Fruit fly (Drosophila melanogaster): ENCODE results near the gene CG17568.
A peak's percentile ranks its signal among the peaks of the same experiment; 100 is the strongest.

Gene CG17568

dm6 chr2L:19158679-19159551, 22.6 kb downstream of the CG17568 start (continued):
- TF ChIP-seq exex (tag; optimal IDR thresholded peaks at IDR 0.05), result no peak
- TF ChIP-seq CG7357 (GFP tag; IDR thresholded peaks at IDR 0.05), result peak; percentile 34; the same call in 1 of the 3 replicates
- peak; percentile 1 for TF ChIP-seq p53 (GFP tag; optimal IDR thresholded peaks at IDR 0.05)
- peak; percentile 6 for TF ChIP-seq lbe (GFP tag; optimal IDR thresholded peaks at IDR 0.05)
- peak; percentile 40 for TF ChIP-seq grn (GFP tag; optimal IDR thresholded peaks at IDR 0.05)
- no peak for TF ChIP-seq hbn (GFP tag; IDR thresholded peaks at IDR 0.05; ENCODE audit: partially characterized antibody)
- peak; percentile 57 for TF ChIP-seq lab (GFP tag; optimal IDR thresholded peaks at IDR 0.05)
- peak; percentile 18 for TF ChIP-seq CG3163 (GFP tag; optimal IDR thresholded peaks at IDR 0.05)
- no peak for TF ChIP-seq Hand (GFP tag; optimal IDR thresholded peaks at IDR 0.05)
- no peak for TF ChIP-seq CG2199 (GFP tag; IDR thresholded peaks at IDR 0.05)
- TF ChIP-seq az2 (GFP tag; optimal IDR thresholded peaks at IDR 0.05), result peak; percentile 32
- peak; percentile 91 for TF ChIP-seq CG17385 (GFP tag; optimal IDR thresholded peaks at IDR 0.05)
- peak; percentile 10; the same call in 1 of the 3 replicates for TF ChIP-seq Dbx (GFP tag; IDR thresholded peaks at IDR 0.05)
- no peak for TF ChIP-seq CG34224 (GFP tag; IDR thresholded peaks at IDR 0.05; ENCODE audit: partially characterized antibody)
- no peak for TF ChIP-seq CG30020 (tag; optimal IDR thresholded peaks at IDR 0.05)
- no peak for TF ChIP-seq pros (GFP tag; optimal IDR thresholded peaks at IDR 0.05)
- TF ChIP-seq caup (GFP tag; optimal IDR thresholded peaks at IDR 0.05; ENCODE audit: severe bottlenecking), result no peak
- peak; percentile 31 for TF ChIP-seq Meics (GFP tag; optimal IDR thresholded peaks at IDR 0.05)
- TF ChIP-seq Rfx (GFP tag; IDR thresholded peaks at IDR 0.05), result peak; percentile 34; the same call in 1 of the 2 replicates
- no peak for TF ChIP-seq dimm (GFP tag; IDR thresholded peaks at IDR 0.05)
- no peak for TF ChIP-seq CG18011 (GFP tag; optimal IDR thresholded peaks at IDR 0.05)
- TF ChIP-seq CG10959 (GFP tag; IDR thresholded peaks at IDR 0.05), result no peak
- TF ChIP-seq fru (optimal IDR thresholded peaks at IDR 0.05), result no peak
- TF ChIP-seq Med (GFP tag), result no peak
- TF ChIP-seq Hr39 (optimal IDR thresholded peaks at IDR 0.05), result no peak
- 0 out of 3 replicates have a peak, but pooled peaks have one; percentile 25 for TF ChIP-seq ci (GFP tag; IDR thresholded peaks at IDR 0.05)
- peak in 1 of 3 experiments; percentile 27 for TF ChIP-seq lola (GFP tag; optimal IDR thresholded peaks at IDR 0.05)
- no peak for TF ChIP-seq Aef1 (GFP tag; IDR thresholded peaks at IDR 0.05)
- no peak for TF ChIP-seq fu2 (GFP tag; optimal IDR thresholded peaks at IDR 0.05)
- no peak for TF ChIP-seq tx (GFP tag; optimal IDR thresholded peaks at IDR 0.05)
- peak; percentile 30 for TF ChIP-seq CG3407 (GFP tag; optimal IDR thresholded peaks at IDR 0.05)
- peak; percentile 49 for TF ChIP-seq CG16863 (GFP tag; optimal IDR thresholded peaks at IDR 0.05)
- TF ChIP-seq hkb (optimal IDR thresholded peaks at IDR 0.05), result no peak
- TF ChIP-seq hkb (GFP tag; IDR thresholded peaks at IDR 0.05), result no peak
- peak; percentile 47 for TF ChIP-seq CG11723 (GFP tag; optimal IDR thresholded peaks at IDR 0.05)
- no peak for TF ChIP-seq CG10274 (GFP tag; optimal IDR thresholded peaks at IDR 0.05)
- TF ChIP-seq klu (GFP tag; IDR thresholded peaks at IDR 0.05), result 0 out of 2 replicates have a peak, but pooled peaks have one; percentile 12
- peak; percentile 20 for TF ChIP-seq Lhr (GFP tag; optimal IDR thresholded peaks at IDR 0.05)
- TF ChIP-seq dm (GFP tag; optimal IDR thresholded peaks at IDR 0.05), result no peak
- TF ChIP-seq inv (GFP tag; IDR thresholded peaks at IDR 0.05; ENCODE audit: partially characterized antibody), result no peak
- TF ChIP-seq CG31224 (GFP tag; IDR thresholded peaks at IDR 0.05), result no peak
- 0 out of 2 replicates have a peak, but pooled peaks have one; percentile 8 for TF ChIP-seq ro (GFP tag; IDR thresholded peaks at IDR 0.05)
- TF ChIP-seq zfh1 (GFP tag; IDR thresholded peaks at IDR 0.05), result 0 out of 3 replicates have a peak, but pooled peaks have one; percentile 37
- peak; percentile 57 for TF ChIP-seq CG30403 (GFP tag; optimal IDR thresholded peaks at IDR 0.05)
- no peak for TF ChIP-seq CG17612 (GFP tag; IDR thresholded peaks at IDR 0.05)
- TF ChIP-seq zen (tag; optimal IDR thresholded peaks at IDR 0.05), result no peak
- no peak for TF ChIP-seq Usf (GFP tag; optimal IDR thresholded peaks at IDR 0.05)
- TF ChIP-seq Bteb2 (GFP tag; optimal IDR thresholded peaks at IDR 0.05), result no peak
- no peak for TF ChIP-seq HLH4C (GFP tag; IDR thresholded peaks at IDR 0.05; ENCODE audit: partially characterized antibody)
